Worm (Caenorhabditis elegans): ENCODE measurements around the gene sra-13.
A peak's percentile ranks its signal among the peaks of the same experiment; 100 is the strongest.

- TF ChIP-seq elt-2 (tag; optimal IDR thresholded peaks at IDR 0.05) (no peak), che-1 (tag; optimal IDR thresholded peaks at IDR 0.05) (no peak), pha-4 (tag; optimal IDR thresholded peaks at IDR 0.05) (no peak), lin-11 (tag; optimal IDR thresholded peaks at IDR 0.05) (no peak), pag-3 (tag; optimal IDR thresholded peaks at IDR 0.05; ENCODE audit: borderline replicate concordance) (peak; percentile 16), ceh-48 (tag; optimal IDR thresholded peaks at IDR 0.05) (no peak), ceh-45 (GFP tag; IDR thresholded peaks at IDR 0.05) (no peak), rnt-1 (tag; optimal IDR thresholded peaks at IDR 0.05) (no peak), ama-1 (optimal IDR thresholded peaks at IDR 0.05) (no peak)
These were observed 49.0 kb upstream of the sra-13 start for ce11 chrII:8358466-8358865.
